Worm (Caenorhabditis elegans) whole organism, L2 larva: ENCODE results near the gene C27B7.9.

Source experiments
- C34F6.9 ChIP-seq: fragments of 150-350 bp; optimal IDR thresholded peaks from 2 replicates; lab custom pipeline; 2014; ENCODE audit warnings: missing biosample characterization, missing genetic modification characterization
- F13H6.1 ChIP-seq: sonication (generic microtip); optimal IDR thresholded peaks from 2 replicates; lab custom pipeline; 2016; ENCODE audit warnings: missing genetic modification characterization, missing compliant biosample characterization
- R02D3.7 ChIP-seq: fragments of 150-350 bp; optimal IDR thresholded peaks from 2 replicates; lab custom pipeline; 2014; ENCODE audit warnings: missing biosample characterization, missing genetic modification characterization
- Y55F3AM.14 ChIP-seq: fragments of 200-800 bp; sonication (Bioruptor generic); optimal IDR thresholded peaks from 2 replicates; lab custom pipeline; 2018; ENCODE audit warnings: mild to moderate bottlenecking, missing genetic modification characterization, missing compliant biosample characterization
- alr-1 ChIP-seq: fragments of 150-350 bp; optimal IDR thresholded peaks from 2 replicates; lab custom pipeline; 2014; ENCODE audit warnings: missing biosample characterization, missing genetic modification characterization
- aly-2 ChIP-seq: fragments of 150-350 bp; optimal IDR thresholded peaks from 2 replicates; lab custom pipeline; 2014; ENCODE audit warnings: missing biosample characterization, missing genetic modification characterization
- ama-1 ChIP-seq: fragments of 150-350 bp; optimal IDR thresholded peaks from 2 replicates; lab custom pipeline; 2018; ENCODE audit warnings: inconsistent platforms
- ceh-16 ChIP-seq: fragments of 150-350 bp; optimal IDR thresholded peaks from 2 replicates; lab custom pipeline; 2014; ENCODE audit warnings: missing biosample characterization, missing genetic modification characterization
- crh-2 ChIP-seq: sonication (generic microtip); optimal IDR thresholded peaks from 2 replicates; lab custom pipeline; 2017; ENCODE audit warnings: missing biosample characterization, missing genetic modification characterization
- dmd-4 ChIP-seq: sonication (generic microtip); optimal IDR thresholded peaks from 2 replicates; lab custom pipeline; 2017; ENCODE audit warnings: missing biosample characterization, missing genetic modification characterization
- egl-27 ChIP-seq: sonication (generic microtip); optimal IDR thresholded peaks from 3 replicates; lab custom pipeline; 2017; ENCODE audit warnings: missing biosample characterization, missing genetic modification reagents, missing genetic modification characterization
- elt-1 ChIP-seq: fragments of 150-350 bp; optimal IDR thresholded peaks from 2 replicates; lab custom pipeline; 2014; ENCODE audit warnings: missing biosample characterization, missing genetic modification characterization
- elt-3 ChIP-seq: sonication (generic microtip); optimal IDR thresholded peaks from 2 replicates; lab custom pipeline; 2017; ENCODE audit warnings: missing biosample characterization, missing genetic modification characterization
- fos-1 ChIP-seq: fragments of 150-350 bp; optimal IDR thresholded peaks from 2 replicates; lab custom pipeline; 2014; ENCODE audit warnings: missing biosample characterization, missing genetic modification characterization
- lin-11 ChIP-seq: fragments of 150-350 bp; sonication (generic microtip); optimal IDR thresholded peaks from 2 replicates; lab custom pipeline; 2014; ENCODE audit warnings: missing biosample characterization, missing genetic modification characterization, inconsistent platforms, mixed read lengths
- lin-13 ChIP-seq: fragments of 150-350 bp; optimal IDR thresholded peaks from 2 replicates; lab custom pipeline; 2014; ENCODE audit warnings: missing biosample characterization, missing genetic modification reagents, missing genetic modification characterization
- lin-39 ChIP-seq: fragments of 150-350 bp; optimal IDR thresholded peaks from 2 replicates; lab custom pipeline; 2014; ENCODE audit warnings: missing biosample characterization, missing genetic modification reagents, missing genetic modification characterization
- lsy-2 ChIP-seq, 2 experiments: fragments of 150-350 bp in 1 of 2; sonication (generic microtip) in 1 of 2; optimal IDR thresholded peaks; 2 replicates each; lab custom pipeline; 2014 to 2017; ENCODE audit warnings: missing biosample characterization in 2 of 2, missing genetic modification characterization in 2 of 2
- mab-5 ChIP-seq: fragments of 150-350 bp; optimal IDR thresholded peaks from 2 replicates; lab custom pipeline; 2014; ENCODE audit warnings: missing biosample characterization, missing genetic modification characterization
- mbf-1 ChIP-seq: sonication (generic microtip); optimal IDR thresholded peaks from 2 replicates; lab custom pipeline; 2017; ENCODE audit warnings: missing biosample characterization, missing genetic modification characterization
- nhr-10 ChIP-seq: sonication (generic microtip); optimal IDR thresholded peaks from 2 replicates; lab custom pipeline; 2017; ENCODE audit warnings: missing biosample characterization, missing genetic modification characterization
- nhr-11 ChIP-seq: fragments of 150-350 bp; optimal IDR thresholded peaks from 2 replicates; lab custom pipeline; 2014; ENCODE audit warnings: missing biosample characterization, missing genetic modification characterization
- nhr-12 ChIP-seq: fragments of 150-350 bp; optimal IDR thresholded peaks from 2 replicates; lab custom pipeline; 2014; ENCODE audit warnings: missing biosample characterization, missing genetic modification characterization
- nhr-129 ChIP-seq: fragments of 150-350 bp; optimal IDR thresholded peaks from 2 replicates; lab custom pipeline; 2014; ENCODE audit warnings: missing biosample characterization, missing genetic modification characterization
- nhr-21 ChIP-seq: fragments of 150-350 bp; optimal IDR thresholded peaks from 2 replicates; lab custom pipeline; 2014; ENCODE audit warnings: missing biosample characterization, missing genetic modification characterization
- nhr-23 ChIP-seq: fragments of 150-350 bp; optimal IDR thresholded peaks from 2 replicates; lab custom pipeline; 2014; ENCODE audit warnings: missing biosample characterization, missing genetic modification reagents, missing genetic modification characterization
- nhr-25 ChIP-seq: fragments of 150-350 bp; sonication (generic microtip); optimal IDR thresholded peaks from 3 replicates; lab custom pipeline; 2014; ENCODE audit warnings: missing biosample characterization, missing genetic modification characterization
- nhr-6 ChIP-seq: fragments of 150-350 bp; optimal IDR thresholded peaks from 2 replicates; lab custom pipeline; 2014; ENCODE audit warnings: missing biosample characterization, missing genetic modification characterization
- nhr-77 ChIP-seq: fragments of 150-350 bp; optimal IDR thresholded peaks from 2 replicates; lab custom pipeline; 2014; ENCODE audit warnings: missing biosample characterization, missing genetic modification characterization
- peb-1 ChIP-seq: fragments of 150-350 bp; optimal IDR thresholded peaks from 2 replicates; lab custom pipeline; 2014; ENCODE audit warnings: missing biosample characterization, missing genetic modification characterization
- sem-4 ChIP-seq: fragments of 150-350 bp; optimal IDR thresholded peaks from 2 replicates; lab custom pipeline; 2014; ENCODE audit warnings: missing biosample characterization, missing genetic modification reagents, missing genetic modification characterization
- sma-9 ChIP-seq, 2 experiments: fragments of 150-350 bp in 1 of 2; sonication (generic microtip) in 1 of 2; optimal IDR thresholded peaks; 2 replicates each; lab custom pipeline; 2014 to 2016; ENCODE audit warnings: missing genetic modification characterization in 2 of 2, mild to moderate bottlenecking in 1 of 2, missing biosample characterization in 1 of 2, missing compliant biosample characterization in 1 of 2, missing genetic modification reagents in 1 of 2, moderate library complexity in 1 of 2
- snpc-4 ChIP-seq: fragments of 150-350 bp; optimal IDR thresholded peaks from 2 replicates; lab custom pipeline; 2014; ENCODE audit warnings: missing biosample characterization, missing genetic modification characterization
- unc-39 ChIP-seq: fragments of 150-350 bp; optimal IDR thresholded peaks from 2 replicates; lab custom pipeline; 2014; ENCODE audit warnings: missing biosample characterization, missing genetic modification characterization
- unc-55 ChIP-seq: fragments of 150-350 bp; sonication (generic microtip); optimal IDR thresholded peaks from 3 replicates; lab custom pipeline; 2014; ENCODE audit warnings: missing biosample characterization, missing genetic modification reagents, missing genetic modification characterization
- unc-62 ChIP-seq: fragments of 150-350 bp; optimal IDR thresholded peaks from 2 replicates; lab custom pipeline; 2014; ENCODE audit warnings: missing biosample characterization, missing genetic modification reagents, missing genetic modification characterization
- ztf-11 ChIP-seq: sonication (generic microtip); optimal IDR thresholded peaks from 2 replicates; lab custom pipeline; 2017; ENCODE audit warnings: missing biosample characterization, missing genetic modification characterization
- ztf-4 ChIP-seq: fragments of 150-350 bp; optimal IDR thresholded peaks from 2 replicates; lab custom pipeline; 2014; ENCODE audit warnings: missing biosample characterization, missing genetic modification characterization

The C27B7.9 gene

DNA sequence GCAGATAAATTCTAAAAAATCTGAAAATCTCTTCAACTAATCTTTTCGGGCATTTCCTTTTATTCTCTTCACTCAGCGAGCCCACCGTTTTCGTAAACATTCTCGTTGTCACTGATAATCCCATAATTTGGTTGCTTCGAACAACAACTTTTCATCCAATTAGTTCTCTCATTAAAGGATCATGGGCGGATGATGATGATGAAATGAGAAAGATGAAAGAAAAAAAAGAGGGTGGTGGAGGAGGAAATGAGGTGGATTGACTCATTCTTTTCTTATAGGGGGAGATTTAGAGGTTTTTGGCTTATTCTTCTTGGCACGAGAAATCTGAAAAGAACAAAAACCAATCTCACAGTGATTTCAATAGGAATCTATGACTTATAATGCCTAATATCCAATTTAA lies 5.3 kb upstream of the C27B7.9 start:
- TF ChIP-seq C34F6.9 (tag; lab: Kevin White, UChicago) (peak; percentile 35), fos-1 (tag; lab: Kevin White, UChicago) (peak; percentile 14), sma-9 (GFP tag; optimal IDR thresholded peaks at IDR 0.05; lab: Kevin White, UChicago) (peak; percentile 0), sma-9 (tag; optimal IDR thresholded peaks at IDR 0.05; lab: Kevin White, UChicago) (no peak), sem-4 (no peak), nhr-23 (tag; lab: Kevin White, UChicago) (no peak)

- TF ChIP-seq lsy-2 (tag; optimal IDR thresholded peaks at IDR 0.05; lab: Kevin White, UChicago): peak in 1 of 2 experiments; percentile 49
- TF ChIP-seq unc-55 (GFP tag; lab: Kevin White, UChicago): peak; percentile 6
- no peak for TF ChIP-seq elt-1 (tag; lab: Kevin White, UChicago)
- no peak for TF ChIP-seq peb-1 (tag; lab: Kevin White, UChicago)
- TF ChIP-seq nhr-23 (tag; lab: Kevin White, UChicago): no peak
- TF ChIP-seq nhr-10 (tag; lab: Kevin White, UChicago): no peak
- TF ChIP-seq alr-1 (tag; lab: Kevin White, UChicago): no peak
- TF ChIP-seq ceh-16 (tag; lab: Kevin White, UChicago): no peak
- no peak for TF ChIP-seq snpc-4 (tag; lab: Kevin White, UChicago)
- TF ChIP-seq mab-5: no peak
- TF ChIP-seq ztf-4 (tag; lab: Kevin White, UChicago): no peak
- TF ChIP-seq sem-4: no peak
- TF ChIP-seq elt-3 (tag; lab: Kevin White, UChicago): no peak
- TF ChIP-seq lin-13 (GFP tag; lab: Kevin White, UChicago): peak; percentile 29
- no peak for TF ChIP-seq lin-11
- TF ChIP-seq nhr-129 (tag; lab: Kevin White, UChicago): no peak
- no peak for TF ChIP-seq egl-27 (tag; lab: Kevin White, UChicago)
- TF ChIP-seq F13H6.1 (tag; lab: Kevin White, UChicago): peak; percentile 38
- TF ChIP-seq nhr-77 (tag; lab: Kevin White, UChicago): no peak
- TF ChIP-seq ztf-11: no peak
- TF ChIP-seq sma-9 (GFP tag; optimal IDR thresholded peaks at IDR 0.05; lab: Kevin White, UChicago): peak; percentile 28
- no peak for TF ChIP-seq sma-9 (tag; optimal IDR thresholded peaks at IDR 0.05; lab: Kevin White, UChicago)
- TF ChIP-seq fos-1 (tag; lab: Kevin White, UChicago): peak; percentile 12
- no peak for TF ChIP-seq lin-39
- no peak for TF ChIP-seq Y55F3AM.14
- no peak for TF ChIP-seq unc-39 (tag; lab: Kevin White, UChicago)
- TF ChIP-seq ama-1 (lab: Kevin White, UChicago): no peak
- TF ChIP-seq unc-62 (GFP tag; lab: Kevin White, UChicago): no peak
- TF ChIP-seq nhr-12 (tag; lab: Kevin White, UChicago): no peak
- peak; percentile 28 for TF ChIP-seq C34F6.9 (tag; lab: Kevin White, UChicago)
- peak; percentile 4 for TF ChIP-seq crh-2 (tag; lab: Kevin White, UChicago)
- TF ChIP-seq aly-2 (tag; lab: Kevin White, UChicago): no peak
- TF ChIP-seq nhr-21 (tag; lab: Kevin White, UChicago): peak; percentile 13
- TF ChIP-seq nhr-6: no peak
These were observed 4.4 kb upstream of the C27B7.9 start for ce11 chrIV:8920284-8920806.

DNA sequence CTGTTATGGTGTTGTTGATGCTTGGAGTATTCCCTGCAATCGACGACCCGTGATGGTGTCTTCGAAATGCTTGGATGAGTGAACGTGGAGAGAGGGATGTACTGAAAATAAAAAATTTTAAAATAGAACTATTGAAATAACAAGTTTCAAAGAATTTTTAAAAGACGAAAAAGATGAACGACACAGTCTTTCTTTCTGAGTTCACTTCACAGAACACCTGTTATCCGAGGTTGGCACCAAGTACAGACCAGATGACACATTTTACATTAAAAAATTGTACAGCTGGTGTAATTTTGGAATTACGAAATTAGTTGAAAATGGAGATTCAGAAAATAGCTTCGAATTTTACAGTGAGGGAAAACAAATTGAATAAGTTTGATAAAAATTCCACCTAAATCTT lies 2.9 kb upstream of the C27B7.9 start, which contains the start of gene rap-1:
Gene rap-1, minus strand, starts transcription at position 101 of the 400 bp plus-strand sequence.
- no peak for TF ChIP-seq F13H6.1 (tag; lab: Kevin White, UChicago)
- TF ChIP-seq lin-13 (GFP tag; lab: Kevin White, UChicago): no peak
- no peak for TF ChIP-seq R02D3.7 (tag; lab: Kevin White, UChicago)
- no peak for TF ChIP-seq dmd-4 (tag; lab: Kevin White, UChicago)
- no peak for TF ChIP-seq nhr-77 (tag; lab: Kevin White, UChicago)
- no peak for TF ChIP-seq ztf-11
- TF ChIP-seq unc-55 (GFP tag; lab: Kevin White, UChicago): no peak
- no peak for TF ChIP-seq snpc-4 (tag; lab: Kevin White, UChicago)
- no peak for TF ChIP-seq elt-1 (tag; lab: Kevin White, UChicago)
- no peak for TF ChIP-seq C34F6.9 (tag; lab: Kevin White, UChicago)
- no peak for TF ChIP-seq nhr-25
- TF ChIP-seq unc-39 (tag; lab: Kevin White, UChicago): no peak
- TF ChIP-seq mab-5: no peak
- no peak for TF ChIP-seq nhr-11 (tag; lab: Kevin White, UChicago)
- no peak for TF ChIP-seq nhr-12 (tag; lab: Kevin White, UChicago)
- no peak for TF ChIP-seq mbf-1 (tag; lab: Kevin White, UChicago)
- TF ChIP-seq nhr-21 (tag; lab: Kevin White, UChicago): no peak
- no peak for TF ChIP-seq nhr-6
- TF ChIP-seq, all 48 proteins: peak for 0
